Fruit fly (Drosophila melanogaster) whole organism, wandering third instar larva: ENCODE measurements around the gene CG12708.

Experiments
- Abd-B ChIP-seq: fragments of >200 bp; optimal IDR thresholded peaks from 2 replicates; lab custom pipeline; 2017; ENCODE audit warnings: missing biosample characterization, missing genetic modification characterization
- Dfd ChIP-seq: fragments of >200 bp; optimal IDR thresholded peaks from 2 replicates; lab custom pipeline; 2017; ENCODE audit warnings: missing biosample characterization, missing genetic modification characterization
- Dif ChIP-seq: fragments of 200-275, 200-300 bp; sonication (Bioruptor generic); optimal IDR thresholded peaks from 2 replicates; lab custom pipeline; 2018; ENCODE audit warnings: missing biosample characterization, missing genetic modification characterization; ENCODE audit not compliant: partially characterized antibody
- GATAd ChIP-seq: sonication (Bioruptor generic); optimal IDR thresholded peaks from 2 replicates; lab custom pipeline; 2016; ENCODE audit warnings: missing biosample characterization, missing genetic modification characterization
- HLH106 ChIP-seq: fragments of 200-800 bp; optimal IDR thresholded peaks from 3 replicates; lab custom pipeline; 2019; ENCODE audit warnings: missing biosample characterization, mild to moderate bottlenecking, missing genetic modification characterization, moderate library complexity
- Hr78 ChIP-seq: fragments of >200 bp; optimal IDR thresholded peaks from 2 replicates; lab custom pipeline; 2017; ENCODE audit warnings: missing biosample characterization, missing genetic modification characterization
- Hr83 ChIP-seq: fragments of 200-300 bp; sonication (Bioruptor generic); optimal IDR thresholded peaks from 2 replicates; lab custom pipeline; 2016; ENCODE audit warnings: missing biosample characterization, mild to moderate bottlenecking, missing genetic modification characterization, moderate library complexity; ENCODE audit not compliant: poor library complexity, severe bottlenecking
- Jra ChIP-seq: sonication (Bioruptor generic); optimal IDR thresholded peaks from 2 replicates; lab custom pipeline; 2016; ENCODE audit warnings: missing biosample characterization, missing genetic modification characterization
- Mio ChIP-seq: sonication (Bioruptor generic); optimal IDR thresholded peaks from 2 replicates; lab custom pipeline; 2016; ENCODE audit warnings: missing biosample characterization, missing genetic modification characterization
- Myc ChIP-seq: fragments of >200 bp; optimal IDR thresholded peaks from 2 replicates; lab custom pipeline; 2017
- N ChIP-seq: fragments of >200 bp; optimal IDR thresholded peaks from 2 replicates; lab custom pipeline; 2018; ENCODE audit warnings: missing biosample characterization, missing external identifiers, missing genetic modification characterization
- OdsH ChIP-seq: fragments of 200-800 bp; sonication (Bioruptor generic); optimal IDR thresholded peaks from 2 replicates; lab custom pipeline; 2016; ENCODE audit warnings: missing biosample characterization, mild to moderate bottlenecking, missing genetic modification characterization
- Rel ChIP-seq, 2 experiments: fragments of 200-800 bp; sonication (Bioruptor generic) in 1 of 2; optimal IDR thresholded peaks; 2 replicates in 1 of 2; 3 replicates in 1 of 2; lab custom pipeline; 2016 to 2019; ENCODE audit warnings: mild to moderate bottlenecking in 2 of 2, missing biosample characterization in 2 of 2, missing genetic modification characterization in 2 of 2, moderate library complexity in 1 of 2
- Sp1 ChIP-seq: fragments of 200-800 bp; sonication (Bioruptor generic); optimal IDR thresholded peaks from 3 replicates; lab custom pipeline; 2019; ENCODE audit warnings: missing biosample characterization, mild to moderate bottlenecking, missing genetic modification characterization, moderate library complexity
- br ChIP-seq: fragments of 200-800 bp; sonication (Bioruptor generic); optimal IDR thresholded peaks from 2 replicates; lab custom pipeline; 2016; ENCODE audit warnings: missing biosample characterization, missing genetic modification characterization
- brk ChIP-seq: fragments of 200-800 bp; sonication (Bioruptor generic); optimal IDR thresholded peaks from 2 replicates; lab custom pipeline; 2016; ENCODE audit warnings: missing biosample characterization, mild to moderate bottlenecking, missing genetic modification characterization
- dmrt93B ChIP-seq: fragments of 200-800 bp; sonication (Bioruptor generic); optimal IDR thresholded peaks from 2 replicates; lab custom pipeline; 2018; ENCODE audit warnings: missing biosample characterization, mild to moderate bottlenecking, missing genetic modification characterization
- ey ChIP-seq: fragments of 200-800 bp; sonication (Bioruptor generic); optimal IDR thresholded peaks from 2 replicates; lab custom pipeline; 2016; ENCODE audit warnings: missing biosample characterization, missing genetic modification characterization
- foxo ChIP-seq, 2 experiments: fragments of 200-800 bp; sonication (Bioruptor generic); optimal IDR thresholded peaks; 2 replicates in 1 of 2; 3 replicates in 1 of 2; lab custom pipeline; 2016 to 2017; ENCODE audit warnings: missing biosample characterization in 2 of 2, missing genetic modification characterization in 2 of 2
- fru ChIP-seq: fragments of 200-800 bp; sonication (Bioruptor generic); optimal IDR thresholded peaks from 3 replicates; lab custom pipeline; 2016; ENCODE audit warnings: missing biosample characterization, mild to moderate bottlenecking, missing genetic modification characterization
- h ChIP-seq: fragments of 200-800 bp; sonication (Bioruptor generic); optimal IDR thresholded peaks from 3 replicates; lab custom pipeline; 2016; ENCODE audit warnings: missing biosample characterization, mild to moderate bottlenecking, missing genetic modification characterization
- jim ChIP-seq: fragments of 175-275, 200-325 bp; sonication (Bioruptor generic); optimal IDR thresholded peaks from 2 replicates; lab custom pipeline; 2016; ENCODE audit warnings: missing biosample characterization, mild to moderate bottlenecking, missing genetic modification characterization
- lola ChIP-seq: fragments of >200 bp; optimal IDR thresholded peaks from 2 replicates; lab custom pipeline; 2017; ENCODE audit warnings: missing biosample characterization, missing genetic modification characterization
- pan ChIP-seq: fragments of >200 bp; optimal IDR thresholded peaks from 2 replicates; lab custom pipeline; 2017
- sv ChIP-seq: fragments of 200-800 bp; sonication (Bioruptor generic); optimal IDR thresholded peaks from 3 replicates; lab custom pipeline; 2016; ENCODE audit warnings: missing biosample characterization, missing genetic modification characterization
- tai ChIP-seq: sonication (Bioruptor generic); optimal IDR thresholded peaks from 2 replicates; lab custom pipeline; 2016; ENCODE audit warnings: missing biosample characterization, missing genetic modification characterization
- usp ChIP-seq: fragments of >200 bp; optimal IDR thresholded peaks from 2 replicates; lab custom pipeline; 2017; ENCODE audit warnings: missing biosample characterization, missing genetic modification characterization
- woc ChIP-seq: sonication (Bioruptor generic); optimal IDR thresholded peaks from 2 replicates; lab custom pipeline; 2016; ENCODE audit warnings: missing biosample characterization, mild to moderate bottlenecking, missing genetic modification characterization

Gene CG12708

dm6 chrX:15643210-15643609 lies 32.1 kb upstream of the CG12708 start:
- TF ChIP-seq Dfd (GFP tag; lab: Kevin White, UChicago) (no peak), N (no peak), Hr78 (GFP tag; lab: Kevin White, UChicago) (no peak), woc (GFP tag; lab: Kevin White, UChicago) (no peak), Hr83 (GFP tag; lab: Kevin White, UChicago) (no peak), pan (lab: Kevin White, UChicago) (no peak), brk (GFP tag; lab: Kevin White, UChicago) (no peak)

dm6 chrX:15643922-15644321 lies 31.4 kb upstream of the CG12708 start, which contains the start of gene CG8117:
TSS of gene CG8117 (plus strand) at chrX:15644222.
- TF ChIP-seq woc (GFP tag; lab: Kevin White, UChicago) (no peak), pan (lab: Kevin White, UChicago) (no peak), tai (GFP tag; lab: Kevin White, UChicago) (no peak), dmrt93B (no peak), fru (GFP tag; lab: Kevin White, UChicago) (no peak), GATAd (GFP tag; lab: Kevin White, UChicago) (no peak), usp (GFP tag; lab: Kevin White, UChicago) (no peak), Mio (GFP tag; lab: Kevin White, UChicago) (no peak), N (no peak), Dif (no peak), h (no peak), Dfd (GFP tag; lab: Kevin White, UChicago) (no peak), br (GFP tag; lab: Kevin White, UChicago) (no peak), ey (GFP tag; lab: Kevin White, UChicago) (no peak)

- TF ChIP-seq Sp1 (GFP tag; lab: Kevin White, UChicago) (no peak), Jra (GFP tag; lab: Kevin White, UChicago) (no peak), Rel (GFP tag; optimal IDR thresholded peaks at IDR 0.05; lab: Kevin White, UChicago) (no peak), Rel (tag; optimal IDR thresholded peaks at IDR 0.05; lab: Kevin White, UChicago) (no peak)
Measured at dm6 chrX:15646792-15647191, 28.5 kb upstream of the CG12708 start.

- TF ChIP-seq ey (GFP tag; lab: Kevin White, UChicago): no peak
- TF ChIP-seq Myc (lab: Kevin White, UChicago): no peak
- TF ChIP-seq jim: no peak
Measured at dm6 chrX:15648180-15648579, 27.1 kb upstream of the CG12708 start.

dm6 chrX:15649507-15649906 lies 25.8 kb upstream of the CG12708 start:
- TF ChIP-seq GATAd (GFP tag; lab: Kevin White, UChicago) (no peak), Myc (lab: Kevin White, UChicago) (no peak), OdsH (GFP tag; lab: Kevin White, UChicago) (no peak), foxo (GFP tag; optimal IDR thresholded peaks at IDR 0.05; lab: Kevin White, UChicago) (peak in 1 of 2 experiments; percentile 7)

dm6 chrX:15651559-15651958 lies 23.7 kb upstream of the CG12708 start:
- TF ChIP-seq Jra (GFP tag; lab: Kevin White, UChicago) (no peak), dmrt93B (no peak), pan (lab: Kevin White, UChicago) (no peak), Myc (lab: Kevin White, UChicago) (no peak), woc (GFP tag; lab: Kevin White, UChicago) (no peak), N (no peak), tai (GFP tag; lab: Kevin White, UChicago) (no peak), Mio (GFP tag; lab: Kevin White, UChicago) (no peak), Dfd (GFP tag; lab: Kevin White, UChicago) (no peak), sv (GFP tag; lab: Kevin White, UChicago) (no peak), Abd-B (GFP tag; lab: Kevin White, UChicago) (no peak), lola (GFP tag; lab: Kevin White, UChicago) (no peak), usp (GFP tag; lab: Kevin White, UChicago) (no peak), OdsH (GFP tag; lab: Kevin White, UChicago) (no peak), HLH106 (no peak), brk (GFP tag; lab: Kevin White, UChicago) (no peak), Hr78 (GFP tag; lab: Kevin White, UChicago) (no peak), Hr83 (GFP tag; lab: Kevin White, UChicago) (no peak)
